Worm (Caenorhabditis elegans) whole organism, L4/young adult: Measurements from ENCODE around the gene twk-10.

Experiments used
- W03F9.2 ChIP-seq: fragments of 150-350 bp; optimal IDR thresholded peaks from 2 replicates; lab custom pipeline; 2014; ENCODE audit warnings: missing biosample characterization, missing genetic modification characterization
- dao-5 ChIP-seq: sonication (generic microtip); optimal IDR thresholded peaks from 2 replicates; lab custom pipeline; 2016; ENCODE audit warnings: missing genotype, missing genetic modification characterization, moderate library complexity, missing compliant biosample characterization
- him-1 ChIP-seq: sonication (generic microtip); optimal IDR thresholded peaks from 2 replicates; lab custom pipeline; 2016; ENCODE audit warnings: missing genotype, missing genetic modification reagents, missing genetic modification characterization, missing compliant biosample characterization

DNA sequence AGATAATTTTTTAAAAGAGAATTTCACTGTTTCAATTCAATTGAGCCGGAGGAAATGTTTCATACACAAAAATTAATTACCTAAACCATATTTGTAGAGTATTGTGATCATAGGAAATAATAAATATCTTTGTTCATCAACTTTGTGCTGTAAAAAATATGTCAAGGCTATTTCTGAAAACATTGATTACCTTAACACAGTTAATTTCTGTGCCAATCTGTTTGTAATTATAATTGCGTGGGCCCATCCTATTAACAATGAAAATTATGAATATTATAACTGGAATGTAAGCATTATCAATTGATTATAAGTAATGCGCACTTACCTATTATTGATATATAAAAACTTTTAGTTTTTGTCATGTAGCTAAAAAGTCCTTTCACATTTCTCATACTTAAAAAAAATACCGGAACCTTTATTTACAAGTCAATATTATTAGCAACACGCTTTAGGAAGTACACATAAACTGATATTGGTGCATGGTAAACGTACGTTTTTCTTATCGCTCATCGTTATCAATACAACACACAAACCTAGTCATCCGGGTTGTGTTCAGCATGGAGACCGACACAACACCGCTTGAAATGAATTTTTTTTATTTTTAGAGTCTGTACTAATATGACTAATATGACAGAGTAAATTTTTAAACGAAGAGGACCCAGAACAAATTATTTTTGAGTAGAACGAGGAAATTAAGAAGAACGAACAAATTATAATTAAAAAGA is 23.4 kb downstream of the twk-10 start, which contains the start of gene fut-2:
- TF ChIP-seq dao-5 (no peak), him-1 (tag; lab: Kevin White, UChicago) (no peak), W03F9.2 (no peak)
